Worm (Caenorhabditis elegans): ENCODE measurements around the gene C37E2.3.

C37E2.3 gene

DNA sequence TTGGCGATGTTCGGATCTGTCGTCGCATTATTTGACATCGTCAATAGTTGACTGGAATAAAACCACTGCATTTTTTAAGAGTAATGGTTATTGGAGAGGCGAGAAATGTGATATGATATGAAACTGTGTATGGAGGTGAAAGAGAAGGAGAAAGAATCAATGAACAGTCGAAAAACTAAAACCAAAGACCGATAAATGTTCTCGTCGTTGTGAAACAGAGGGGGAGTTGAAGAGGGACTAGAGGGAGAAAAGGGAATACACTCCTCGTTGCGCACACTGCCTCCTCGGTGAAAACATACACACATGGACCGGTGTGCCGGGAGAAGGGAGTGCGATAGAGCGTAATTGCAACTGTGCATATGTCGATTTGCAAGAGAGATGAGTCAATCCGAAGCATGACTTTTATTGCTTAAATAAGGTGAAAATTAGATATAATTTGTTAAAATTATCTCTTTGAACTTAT, 10.7 kb upstream of the C37E2.3 start, which contains the start of gene sym-4 (continued):
- peak in 1 of 2 experiments; percentile 32 for TF ChIP-seq daf-16 (GFP tag; optimal IDR thresholded peaks at IDR 0.05)
- peak; percentile 89 for TF ChIP-seq daf-16 (tag; optimal IDR thresholded peaks at IDR 0.05)
- peak; percentile 77 for TF ChIP-seq dpl-1 (GFP tag; optimal IDR thresholded peaks at IDR 0.05)
- TF ChIP-seq nhr-77 (tag; optimal IDR thresholded peaks at IDR 0.05) = peak; percentile 97
- TF ChIP-seq unc-39 (tag; optimal IDR thresholded peaks at IDR 0.05) = no peak

DNA sequence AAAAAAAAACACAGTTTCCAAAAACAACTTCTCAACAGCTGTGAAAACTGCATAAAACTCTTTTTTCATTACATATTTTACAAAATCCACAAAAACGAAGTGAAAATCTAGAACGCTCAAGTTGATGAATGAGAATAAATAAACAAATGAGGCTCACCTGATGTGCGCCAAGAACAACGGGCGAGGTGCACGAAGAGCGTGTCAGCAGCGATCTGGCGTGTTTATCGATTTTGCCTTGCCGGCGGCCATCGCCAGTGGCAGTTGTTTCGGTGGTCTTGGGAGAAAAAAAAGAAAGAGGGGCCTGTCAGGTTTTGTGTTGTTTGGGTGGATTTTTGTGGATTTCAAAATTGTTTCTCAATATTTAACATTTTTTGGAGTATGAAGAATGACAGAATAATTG, 6.4 kb upstream of the C37E2.3 start, which contains the start of gene idhb-1:
Gene idhb-1 (minus strand): TSS at position 214 of the 400 bp plus-strand sequence.
- no peak for TF ChIP-seq duxl-1 (tag; optimal IDR thresholded peaks at IDR 0.05; ENCODE audit: poor library complexity)
- TF ChIP-seq ztf-7 (tag; optimal IDR thresholded peaks at IDR 0.05) = no peak
- TF ChIP-seq egl-27 (tag; optimal IDR thresholded peaks at IDR 0.05) = no peak
- no peak for TF ChIP-seq daf-12 (tag; optimal IDR thresholded peaks at IDR 0.05)
- no peak for TF ChIP-seq D1046.2 (GFP tag; IDR thresholded peaks at IDR 0.05)
- peak in 1 of 2 experiments; percentile 61 for TF ChIP-seq mdl-1 (tag; optimal IDR thresholded peaks at IDR 0.05)
- TF ChIP-seq daf-8 (GFP tag; IDR thresholded peaks at IDR 0.05) = no peak
- TF ChIP-seq snpc-4 (tag; optimal IDR thresholded peaks at IDR 0.05) = peak; percentile 1
- no peak for TF ChIP-seq lin-1 (GFP tag; IDR thresholded peaks at IDR 0.05)
- TF ChIP-seq hif-1 (tag; optimal IDR thresholded peaks at IDR 0.05) = no peak
- TF ChIP-seq zfp-2 (tag; optimal IDR thresholded peaks at IDR 0.05) = no peak
- no peak for TF ChIP-seq nhr-48 (tag; optimal IDR thresholded peaks at IDR 0.05)
- no peak for TF ChIP-seq unc-39 (tag; optimal IDR thresholded peaks at IDR 0.05)
- TF ChIP-seq nhr-28 (tag; optimal IDR thresholded peaks at IDR 0.05) = peak; percentile 26
- no peak for TF ChIP-seq mdt-29 (GFP tag; IDR thresholded peaks at IDR 0.05)
- peak; percentile 28 for TF ChIP-seq T20F7.1 (GFP tag; optimal IDR thresholded peaks at IDR 0.05)
- TF ChIP-seq ama-1 (optimal IDR thresholded peaks at IDR 0.05) = no peak
- peak; percentile 85 for TF ChIP-seq dve-1 (tag; optimal IDR thresholded peaks at IDR 0.05; ENCODE audit: insufficient read depth)
- peak in 1 of 2 experiments; percentile 80 for TF ChIP-seq lsy-2 (tag; optimal IDR thresholded peaks at IDR 0.05)
- TF ChIP-seq lin-13 (GFP tag; optimal IDR thresholded peaks at IDR 0.05) = peak; percentile 49
- TF ChIP-seq cey-2 (tag; optimal IDR thresholded peaks at IDR 0.05; ENCODE audit: borderline replicate concordance, insufficient read depth) = no peak
- TF ChIP-seq F10B5.3 (tag; optimal IDR thresholded peaks at IDR 0.05) = no peak
- peak; percentile 54; the same call in 1 of the 2 replicates for TF ChIP-seq pha-4 (GFP tag; IDR thresholded peaks at IDR 0.05)
- TF ChIP-seq pha-4 (tag; optimal IDR thresholded peaks at IDR 0.05) = no peak
- TF ChIP-seq mxl-2 (GFP tag; conservative IDR thresholded peaks at IDR 0.05) = no peak
- TF ChIP-seq set-16 (GFP tag; IDR thresholded peaks at IDR 0.05) = no peak
- no peak for TF ChIP-seq nhr-76 (tag; optimal IDR thresholded peaks at IDR 0.05)
- no peak for TF ChIP-seq ceh-44 (GFP tag; IDR thresholded peaks at IDR 0.05)
- TF ChIP-seq snpc-1.2 (GFP tag; IDR thresholded peaks at IDR 0.05) = no peak
- no peak for TF ChIP-seq sdz-12 (GFP tag; optimal IDR thresholded peaks at IDR 0.05)
- TF ChIP-seq ceh-82 (tag; optimal IDR thresholded peaks at IDR 0.05) = no peak
- TF ChIP-seq F49E8.2 (tag; optimal IDR thresholded peaks at IDR 0.05; ENCODE audit: borderline replicate concordance) = no peak
- TF ChIP-seq nhr-111 (GFP tag; optimal IDR thresholded peaks at IDR 0.05) = no peak
- TF ChIP-seq ceh-28 (tag; optimal IDR thresholded peaks at IDR 0.05) = peak; percentile 51
- no peak for TF ChIP-seq R02D3.7 (tag; optimal IDR thresholded peaks at IDR 0.05)
- TF ChIP-seq ces-1 (GFP tag; optimal IDR thresholded peaks at IDR 0.05) = no peak
- TF ChIP-seq spr-3 (GFP tag; optimal IDR thresholded peaks at IDR 0.05) = peak; percentile 20
- TF ChIP-seq ctbp-1 (GFP tag; IDR thresholded peaks at IDR 0.05) = peak; percentile 53; the same call in 1 of the 2 replicates
- peak; percentile 42; the same call in 1 of the 2 replicates for TF ChIP-seq T26A8.4 (GFP tag; IDR thresholded peaks at IDR 0.05)
- TF ChIP-seq nhr-77 (tag; optimal IDR thresholded peaks at IDR 0.05) = no peak
- no peak for TF ChIP-seq spr-1 (tag; optimal IDR thresholded peaks at IDR 0.05)
- no peak for TF ChIP-seq php-3 (GFP tag; IDR thresholded peaks at IDR 0.05)
- TF ChIP-seq dpl-1 (GFP tag; optimal IDR thresholded peaks at IDR 0.05) = peak; percentile 68
- no peak for TF ChIP-seq ceh-32 (tag; optimal IDR thresholded peaks at IDR 0.05; ENCODE audit: poor library complexity)
- no peak for TF ChIP-seq F44E2.7 (GFP tag; IDR thresholded peaks at IDR 0.05)
- no peak for TF ChIP-seq madf-5 (GFP tag; IDR thresholded peaks at IDR 0.05)
- TF ChIP-seq lin-39 (tag; optimal IDR thresholded peaks at IDR 0.05) = no peak

Measured in whole organism, L4 larva.